Worm (Caenorhabditis elegans) whole organism, L1 larva: ENCODE measurements around the gene lin-24.

Source experiments
- F16B12.6 ChIP-seq: fragments of 150-350 bp; optimal IDR thresholded peaks from 2 replicates; lab custom pipeline; 2014; ENCODE audit warnings: missing biosample characterization, missing genetic modification characterization
- aha-1 ChIP-seq: fragments of 150-350 bp; optimal IDR thresholded peaks from 2 replicates; lab custom pipeline; 2014; ENCODE audit warnings: missing biosample characterization, missing genetic modification characterization
- alr-1 ChIP-seq: fragments of 200-800 bp; sonication (Bioruptor generic); optimal IDR thresholded peaks from 2 replicates; lab custom pipeline; 2018; ENCODE audit warnings: borderline replicate concordance, mild to moderate bottlenecking, missing genetic modification characterization, missing compliant biosample characterization
- ama-1 ChIP-seq: fragments of 150-350 bp; optimal IDR thresholded peaks from 2 replicates; lab custom pipeline; 2014
- blmp-1 ChIP-seq: fragments of 150-350 bp; optimal IDR thresholded peaks from 2 replicates; lab custom pipeline; 2014; ENCODE audit warnings: missing biosample characterization, missing genetic modification characterization
- ceh-82 ChIP-seq, 3 experiments: fragments of 150-350 bp in 1 of 3; sonication (generic microtip) in 2 of 3; optimal IDR thresholded peaks; 2 replicates each; lab custom pipeline; 2014 to 2017; ENCODE audit warnings: missing biosample characterization in 3 of 3, missing genetic modification characterization in 3 of 3
- dpl-1 ChIP-seq, 3 experiments: fragments of 150-350 bp in 2 of 3; sonication (generic microtip) in 1 of 3; optimal IDR thresholded peaks; 2 replicates each; lab custom pipeline; 2014 to 2017; ENCODE audit warnings: missing biosample characterization in 3 of 3, missing genetic modification characterization in 3 of 3, missing genetic modification reagents in 3 of 3
- efl-1 ChIP-seq, 4 experiments: fragments of 150-350 bp; optimal IDR thresholded peaks in 3 of 4; peaks in 1 of 4; 1 replicate in 1 of 4; 2 replicates in 3 of 4; lab custom pipeline; 2014; ENCODE audit warnings: missing biosample characterization in 2 of 4, missing genetic modification characterization in 2 of 4, missing genetic modification reagents in 2 of 4
- egl-27 ChIP-seq, 2 experiments: fragments of 150-350 bp in 1 of 2; sonication (generic microtip); optimal IDR thresholded peaks; 3 replicates each; lab custom pipeline; 2017 to 2018; ENCODE audit warnings: missing biosample characterization in 2 of 2, missing genetic modification characterization in 2 of 2, missing genetic modification reagents in 2 of 2
- elt-2 ChIP-seq: sonication (generic microtip); optimal IDR thresholded peaks from 2 replicates; lab custom pipeline; 2016; ENCODE audit warnings: missing genetic modification characterization, mild to moderate bottlenecking, inconsistent platforms, missing compliant biosample characterization, missing genetic modification reagents
- fos-1 ChIP-seq: fragments of 150-350 bp; optimal IDR thresholded peaks from 2 replicates; lab custom pipeline; 2014; ENCODE audit warnings: missing biosample characterization, missing genetic modification characterization
- grh-1 ChIP-seq: fragments of 200-800 bp; sonication (Bioruptor generic); IDR thresholded peaks from 2 replicates; pipeline ENCODE4 v1.3.6; 2022; ENCODE audit warnings: missing genetic modification reagents, missing genetic modification characterization, missing compliant biosample characterization
- hlh-17 ChIP-seq: fragments of 200-800 bp; sonication (Bioruptor generic); optimal IDR thresholded peaks from 2 replicates; lab custom pipeline; 2018; ENCODE audit warnings: missing genetic modification characterization, mild to moderate bottlenecking, missing compliant biosample characterization, moderate library complexity, borderline replicate concordance
- hpl-2 ChIP-seq: fragments of 150-350 bp; optimal IDR thresholded peaks from 2 replicates; lab custom pipeline; 2014; ENCODE audit warnings: missing biosample characterization, missing genetic modification reagents, missing genetic modification characterization
- lin-14 ChIP-seq: fragments of 200-800 bp; sonication (Bioruptor generic); optimal IDR thresholded peaks from 2 replicates; lab custom pipeline; 2018; ENCODE audit warnings: mild to moderate bottlenecking, missing genetic modification characterization, moderate library complexity, missing compliant biosample characterization
- lin-15B ChIP-seq: fragments of 150-350 bp; sonication (generic microtip); optimal IDR thresholded peaks from 3 replicates; lab custom pipeline; 2014; ENCODE audit warnings: missing biosample characterization, missing genetic modification characterization
- lin-35 ChIP-seq, 2 experiments: fragments of 150-350 bp; optimal IDR thresholded peaks; 2 replicates each; lab custom pipeline; 2014; ENCODE audit warnings: missing biosample characterization in 2 of 2, missing genetic modification characterization in 2 of 2, missing genetic modification reagents in 2 of 2
- lsy-2 ChIP-seq, 2 experiments: fragments of 150-350 bp; optimal IDR thresholded peaks; 2 replicates each; lab custom pipeline; 2014; ENCODE audit warnings: missing biosample characterization in 2 of 2, missing genetic modification characterization in 2 of 2
- mdl-1 ChIP-seq, 2 experiments: fragments of 150-350 bp; optimal IDR thresholded peaks; 2 replicates each; lab custom pipeline; 2014 to 2017; ENCODE audit warnings: missing biosample characterization in 2 of 2, missing genetic modification characterization in 2 of 2, inconsistent platforms in 1 of 2
- mep-1 ChIP-seq: fragments of 150-350 bp; optimal IDR thresholded peaks from 2 replicates; lab custom pipeline; 2014; ENCODE audit warnings: missing biosample characterization, missing genetic modification characterization
- nhr-11 ChIP-seq: fragments of 150-350 bp; optimal IDR thresholded peaks from 2 replicates; lab custom pipeline; 2014; ENCODE audit warnings: missing biosample characterization, missing genetic modification characterization
- nhr-12 ChIP-seq: sonication (generic microtip); optimal IDR thresholded peaks from 2 replicates; lab custom pipeline; 2017; ENCODE audit warnings: missing biosample characterization, missing genetic modification characterization
- nhr-28 ChIP-seq: fragments of 150-350 bp; optimal IDR thresholded peaks from 2 replicates; lab custom pipeline; 2014; ENCODE audit warnings: missing biosample characterization, missing genetic modification characterization
- nhr-47 ChIP-seq: sonication (generic microtip); optimal IDR thresholded peaks from 2 replicates; lab custom pipeline; 2016; ENCODE audit warnings: mild to moderate bottlenecking, missing genetic modification characterization, moderate library complexity, missing compliant biosample characterization
- nhr-85 ChIP-seq: sonication (generic microtip); peaks from one replicate; lab custom pipeline; 2016; ENCODE audit warnings: missing genetic modification characterization, inconsistent platforms, missing compliant biosample characterization
- pax-3 ChIP-seq: fragments of 200-800 bp; sonication (Bioruptor generic); optimal IDR thresholded peaks from 2 replicates; lab custom pipeline; 2018; ENCODE audit warnings: mild to moderate bottlenecking, missing genetic modification characterization, moderate library complexity, missing compliant biosample characterization
- rnt-1 ChIP-seq: sonication (generic microtip); optimal IDR thresholded peaks from 2 replicates; lab custom pipeline; 2016; ENCODE audit warnings: mild to moderate bottlenecking, missing genetic modification characterization, moderate library complexity, missing compliant biosample characterization
- snpc-4 ChIP-seq: fragments of 150-350 bp; optimal IDR thresholded peaks from 2 replicates; lab custom pipeline; 2014; ENCODE audit warnings: missing biosample characterization, missing genetic modification characterization
- snu-23 ChIP-seq: sonication (generic microtip); optimal IDR thresholded peaks from 2 replicates; lab custom pipeline; 2016; ENCODE audit warnings: missing genetic modification characterization, missing compliant biosample characterization
- swsn-7 ChIP-seq: sonication (generic microtip); optimal IDR thresholded peaks from 2 replicates; lab custom pipeline; 2016; ENCODE audit warnings: missing genetic modification characterization, missing compliant biosample characterization
- unc-30 ChIP-seq: sonication (generic microtip); optimal IDR thresholded peaks from 2 replicates; lab custom pipeline; 2017; ENCODE audit warnings: missing biosample characterization, missing genetic modification characterization
- unc-62 ChIP-seq: fragments of 150-350 bp; optimal IDR thresholded peaks from 2 replicates; lab custom pipeline; 2014; ENCODE audit warnings: missing biosample characterization, missing genetic modification reagents, missing genetic modification characterization
- unc-98 ChIP-seq: fragments of 200-800 bp; sonication (Bioruptor generic); IDR thresholded peaks from 2 replicates; pipeline ENCODE4 v1.3.6; 2022; ENCODE audit warnings: missing genetic modification characterization, missing compliant biosample characterization
- vab-15 ChIP-seq: sonication (generic microtip); optimal IDR thresholded peaks from 2 replicates; lab custom pipeline; 2017; ENCODE audit warnings: missing genotype, mild to moderate bottlenecking, missing genetic modification characterization, missing compliant biosample characterization
- xbp-1 ChIP-seq: sonication (generic microtip); optimal IDR thresholded peaks from 2 replicates; lab custom pipeline; 2016; ENCODE audit warnings: missing genetic modification characterization, missing compliant biosample characterization
- zag-1 ChIP-seq: fragments of 150-350 bp; optimal IDR thresholded peaks from 2 replicates; lab custom pipeline; 2014; ENCODE audit warnings: missing biosample characterization, missing genetic modification characterization
- zip-4 ChIP-seq: fragments of 200-800 bp; sonication (Bioruptor generic); optimal IDR thresholded peaks from 2 replicates; lab custom pipeline; 2018; ENCODE audit warnings: mild to moderate bottlenecking, missing genetic modification characterization, moderate library complexity, missing compliant biosample characterization
- ztf-11 ChIP-seq, 2 experiments: sonication (generic microtip); optimal IDR thresholded peaks; 2 replicates each; lab custom pipeline; 2016 to 2017; ENCODE audit warnings: missing genetic modification characterization in 2 of 2, missing biosample characterization in 1 of 2, missing compliant biosample characterization in 1 of 2

The lin-24 gene

ce11 chrIV:12128708-12129107, 596 bp upstream of the lin-24 start:
- TF ChIP-seq mep-1 (tag; lab: Kevin White, UChicago) (peak; percentile 23), swsn-7 (tag; lab: Kevin White, UChicago) (no peak), nhr-47 (tag; lab: Kevin White, UChicago) (peak; percentile 16), xbp-1 (tag; lab: Kevin White, UChicago) (no peak), elt-2 (tag; lab: Kevin White, UChicago) (no peak), unc-98 (GFP tag; lab: Robert Waterston, UW) (no peak), nhr-85 (tag; lab: Kevin White, UChicago) (peak; percentile 14), lin-14 (GFP tag; lab: Kevin White, UChicago) (peak; percentile 23), nhr-12 (tag; lab: Kevin White, UChicago) (no peak), grh-1 (no peak), ceh-82 (tag; optimal IDR thresholded peaks at IDR 0.05; lab: Kevin White, UChicago) (no peak), lsy-2 (tag; optimal IDR thresholded peaks at IDR 0.05; lab: Kevin White, UChicago) (peak in 1 of 2 experiments; percentile 9)

ce11 chrIV:12131308-12132072, 2.2 kb downstream of the lin-24 start:
- TF ChIP-seq lin-15B (tag; lab: Kevin White, UChicago) (no peak), egl-27 (tag; optimal IDR thresholded peaks at IDR 0.05; lab: Kevin White, UChicago) (no peak), nhr-85 (tag; lab: Kevin White, UChicago) (peak; percentile 9), efl-1 (optimal IDR thresholded peaks at IDR 0.05; lab: Kevin White, UChicago) (no peak), efl-1 (GFP tag; optimal IDR thresholded peaks at IDR 0.05 in 1 of 2; lab: Kevin White, UChicago) (peak in 1 of 2 experiments; percentile 55), vab-15 (tag; lab: Kevin White, UChicago) (no peak), unc-62 (no peak), nhr-28 (tag; lab: Kevin White, UChicago) (no peak), mdl-1 (tag; optimal IDR thresholded peaks at IDR 0.05; lab: Kevin White, UChicago) (no peak), snpc-4 (tag; lab: Kevin White, UChicago) (peak; percentile 59), lin-14 (GFP tag; lab: Kevin White, UChicago) (peak; percentile 46), hlh-17 (GFP tag; lab: Kevin White, UChicago) (no peak), elt-2 (tag; lab: Kevin White, UChicago) (no peak), pax-3 (tag; lab: Kevin White, UChicago) (no peak), blmp-1 (tag; lab: Kevin White, UChicago) (no peak), hpl-2 (GFP tag; lab: Kevin White, UChicago) (no peak), dpl-1 (GFP tag; optimal IDR thresholded peaks at IDR 0.05; lab: Kevin White, UChicago) (no peak), fos-1 (tag; lab: Kevin White, UChicago) (no peak), rnt-1 (tag; lab: Kevin White, UChicago) (no peak), unc-30 (tag; lab: Kevin White, UChicago) (no peak), zip-4 (GFP tag; lab: Kevin White, UChicago) (no peak), aha-1 (tag; lab: Kevin White, UChicago) (no peak), nhr-11 (no peak), alr-1 (no peak), lin-35 (GFP tag; optimal IDR thresholded peaks at IDR 0.05; lab: Kevin White, UChicago) (no peak), ztf-11 (tag; optimal IDR thresholded peaks at IDR 0.05; lab: Kevin White, UChicago) (no peak), F16B12.6 (tag; lab: Kevin White, UChicago) (no peak)
- TF ChIP-seq, all 84 proteins: peak for 4

DNA sequence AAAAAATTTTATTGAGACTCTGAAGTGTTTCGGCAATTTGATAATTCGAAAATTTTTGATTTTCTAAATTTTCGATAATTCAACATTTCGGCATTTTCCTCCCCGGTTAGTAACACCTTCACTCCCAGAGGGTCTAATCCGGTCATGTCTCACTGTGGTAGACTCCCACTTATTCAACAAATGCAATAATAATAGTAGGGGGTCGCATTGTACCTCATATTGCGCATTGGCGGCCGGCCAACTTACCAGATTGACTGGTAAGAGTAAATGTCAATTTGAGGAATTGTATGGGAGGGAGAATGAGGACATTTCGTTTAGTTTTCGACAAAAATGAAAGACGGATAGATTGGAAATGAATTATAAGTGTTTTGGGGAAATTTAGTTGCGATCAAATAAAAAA, 4.5 kb downstream of the lin-24 start:
- TF ChIP-seq aha-1 (tag; lab: Kevin White, UChicago), result no peak
- peak; percentile 27 for TF ChIP-seq blmp-1 (tag; lab: Kevin White, UChicago)
- TF ChIP-seq snu-23 (GFP tag; lab: Kevin White, UChicago), result no peak
- no peak for TF ChIP-seq ama-1 (lab: Kevin White, UChicago)
- peak; percentile 71 for TF ChIP-seq nhr-85 (tag; lab: Kevin White, UChicago)
- peak; percentile 18 for TF ChIP-seq mep-1 (tag; lab: Kevin White, UChicago)
- TF ChIP-seq zag-1 (tag; lab: Kevin White, UChicago), result no peak
